Worm (Caenorhabditis elegans) whole organism, L4/young adult: ENCODE data around the gene fbxb-64.

Experiments used
- dao-5 ChIP-seq: sonication (generic microtip); optimal IDR thresholded peaks from 2 replicates; lab custom pipeline; 2016; ENCODE audit warnings: missing genotype, missing genetic modification characterization, moderate library complexity, missing compliant biosample characterization
- him-1 ChIP-seq: sonication (generic microtip); optimal IDR thresholded peaks from 2 replicates; lab custom pipeline; 2016; ENCODE audit warnings: missing genotype, missing genetic modification reagents, missing genetic modification characterization, missing compliant biosample characterization

- TF ChIP-seq him-1: no peak
- no peak for TF ChIP-seq dao-5 (tag; lab: Kevin White, UChicago)
Measured at ce11 chrV:19308137-19308536, 4.9 kb upstream of the fbxb-64 start.
